Worm (Caenorhabditis elegans) whole organism, L3 larva: Measurements from ENCODE around the gene lgc-42.

Experiments used
- ceh-82 ChIP-seq: fragments of 150-350 bp; optimal IDR thresholded peaks from 2 replicates; lab custom pipeline; 2014; ENCODE audit warnings: missing biosample characterization, missing genetic modification characterization
- nhr-25 ChIP-seq: sonication (generic microtip); optimal IDR thresholded peaks from 2 replicates; lab custom pipeline; 2017; ENCODE audit warnings: missing biosample characterization, missing genetic modification characterization
- unc-62 ChIP-seq: fragments of 150-350 bp; sonication (generic microtip); optimal IDR thresholded peaks from 4 replicates; lab custom pipeline; 2014; ENCODE audit warnings: missing biosample characterization, missing genetic modification reagents, missing genetic modification characterization

DNA sequence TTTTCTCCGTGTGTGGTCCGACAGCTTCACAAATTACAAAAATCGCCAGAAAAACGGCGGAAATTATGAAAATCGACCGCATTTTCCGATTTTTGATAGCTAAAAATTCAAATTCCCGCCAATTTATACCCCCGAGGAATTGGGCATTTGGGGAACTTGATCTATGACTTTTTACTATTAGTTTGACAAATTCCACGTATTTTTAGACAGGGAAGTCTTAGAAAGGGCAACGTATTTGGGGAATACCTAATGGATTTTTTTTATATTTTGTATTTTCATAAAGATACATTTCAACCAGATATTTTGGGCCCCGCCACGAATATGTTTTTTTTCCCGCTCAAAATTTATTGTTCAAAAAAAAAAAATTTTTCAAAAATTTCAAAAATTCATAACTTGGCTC is 12.8 kb upstream of the lgc-42 start, which contains the start of gene Y39A3B.7:
- no peak for TF ChIP-seq unc-62 (GFP tag; lab: Kevin White, UChicago)
- TF ChIP-seq nhr-25 (tag; lab: Kevin White, UChicago), result no peak
- TF ChIP-seq ceh-82 (tag; lab: Kevin White, UChicago), result no peak
